Worm (Caenorhabditis elegans) whole organism, L3 larva: ENCODE results near the gene fozi-1.

Experiments
- R02D3.7 ChIP-seq: fragments of 150-350 bp; optimal IDR thresholded peaks from 2 replicates; lab custom pipeline; 2014; ENCODE audit warnings: missing biosample characterization, missing genetic modification characterization
- fkh-10 ChIP-seq: sonication (generic microtip); optimal IDR thresholded peaks from 2 replicates; lab custom pipeline; 2017; ENCODE audit warnings: missing biosample characterization, missing genetic modification reagents, missing genetic modification characterization
- fos-1 ChIP-seq: fragments of 150-350 bp; optimal IDR thresholded peaks from 2 replicates; lab custom pipeline; 2014; ENCODE audit warnings: missing biosample characterization, missing genetic modification characterization
- mdl-1 ChIP-seq: fragments of 150-350 bp; optimal IDR thresholded peaks from 2 replicates; lab custom pipeline; 2014; ENCODE audit warnings: missing biosample characterization, missing genetic modification characterization
- nfya-1 ChIP-seq: sonication (generic microtip); optimal IDR thresholded peaks from 2 replicates; lab custom pipeline; 2017; ENCODE audit warnings: missing genetic modification characterization, mild to moderate bottlenecking, missing compliant biosample characterization, antibody characterized with exemption, moderate library complexity; ENCODE audit not compliant: insufficient read depth
- nhr-12 ChIP-seq: fragments of 150-350 bp; optimal IDR thresholded peaks from 2 replicates; lab custom pipeline; 2014; ENCODE audit warnings: missing biosample characterization, missing genetic modification characterization
- nhr-67 ChIP-seq: fragments of 150-350 bp; optimal IDR thresholded peaks from 2 replicates; lab custom pipeline; 2014; ENCODE audit warnings: missing biosample characterization, missing genetic modification characterization
- nhr-76 ChIP-seq: fragments of 150-350 bp; sonication (generic microtip); optimal IDR thresholded peaks from 5 replicates; lab custom pipeline; 2014; ENCODE audit warnings: missing biosample characterization, missing genetic modification characterization
- pqm-1 ChIP-seq: fragments of 150-350 bp; optimal IDR thresholded peaks from 2 replicates; lab custom pipeline; 2017; ENCODE audit warnings: missing biosample characterization, missing genetic modification characterization, inconsistent platforms
- skn-1 ChIP-seq: fragments of 150-350 bp; optimal IDR thresholded peaks from 2 replicates; lab custom pipeline; 2014; ENCODE audit warnings: missing biosample characterization, missing genetic modification characterization
- snpc-4 ChIP-seq: fragments of 150-350 bp; optimal IDR thresholded peaks from 2 replicates; lab custom pipeline; 2014; ENCODE audit warnings: missing biosample characterization, missing genetic modification characterization
- unc-62 ChIP-seq: fragments of 150-350 bp; sonication (generic microtip); optimal IDR thresholded peaks from 4 replicates; lab custom pipeline; 2014; ENCODE audit warnings: missing biosample characterization, missing genetic modification reagents, missing genetic modification characterization

DNA sequence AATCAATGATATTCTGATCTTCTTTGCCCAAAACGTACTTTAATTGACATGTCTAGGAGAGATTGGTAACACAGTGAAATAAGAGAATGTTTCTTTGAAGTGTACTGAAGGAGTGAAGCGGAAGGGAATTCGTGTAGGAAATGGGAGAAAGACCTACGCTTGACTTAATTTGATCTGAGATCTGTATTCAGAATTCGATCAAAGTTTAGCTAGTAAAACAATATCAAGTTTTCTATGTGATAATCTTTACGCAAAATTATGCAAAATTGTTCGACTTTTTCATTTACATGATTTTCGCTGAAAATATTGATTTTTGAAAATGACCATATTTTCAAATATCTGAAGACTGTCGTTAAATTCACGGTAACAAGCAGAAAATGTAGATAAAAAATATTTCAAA lies 15.8 kb downstream of the fozi-1 start, which contains the start of gene K01B6.4:
- no peak for TF ChIP-seq pqm-1 (tag; lab: Kevin White, UChicago)
- TF ChIP-seq mdl-1 (tag; lab: Kevin White, UChicago) = no peak
- TF ChIP-seq fos-1 (tag; lab: Kevin White, UChicago) = no peak
- TF ChIP-seq nhr-12 = no peak
- no peak for TF ChIP-seq nhr-76 (tag; lab: Kevin White, UChicago)
- no peak for TF ChIP-seq skn-1
- TF ChIP-seq snpc-4 (tag; lab: Kevin White, UChicago) = no peak
- TF ChIP-seq fkh-10 = no peak
- no peak for TF ChIP-seq nfya-1 (tag; lab: Kevin White, UChicago)
- TF ChIP-seq R02D3.7 = no peak
- no peak for TF ChIP-seq unc-62 (GFP tag; lab: Kevin White, UChicago)
- no peak for TF ChIP-seq nhr-67 (tag; lab: Kevin White, UChicago)
